Worm (Caenorhabditis elegans) whole organism, mixed stage, embryonic: ENCODE data around the gene nep-26.

Experiments used
- cnd-1 ChIP-seq: fragments of 200-800 bp; sonication (Bioruptor generic); optimal IDR thresholded peaks from 2 replicates; lab custom pipeline; 2018; ENCODE audit warnings: mild to moderate bottlenecking, missing genetic modification characterization, missing compliant biosample characterization
- mls-2 ChIP-seq: sonication (generic microtip); optimal IDR thresholded peaks from 2 replicates; lab custom pipeline; 2016; ENCODE audit warnings: mild to moderate bottlenecking, missing genetic modification characterization, moderate library complexity, missing compliant biosample characterization
- nhr-12 ChIP-seq: fragments of 150-350 bp; optimal IDR thresholded peaks from 2 replicates; lab custom pipeline; 2014; ENCODE audit warnings: missing biosample characterization, missing genetic modification characterization
- nhr-237 ChIP-seq: fragments of 150-350 bp; optimal IDR thresholded peaks from 2 replicates; lab custom pipeline; 2014; ENCODE audit warnings: missing biosample characterization, missing genetic modification characterization
- nhr-28 ChIP-seq: fragments of 150-350 bp; optimal IDR thresholded peaks from 2 replicates; lab custom pipeline; 2014; ENCODE audit warnings: missing biosample characterization, missing genetic modification characterization
- ztf-11 ChIP-seq: fragments of 150-350 bp; optimal IDR thresholded peaks from 2 replicates; lab custom pipeline; 2014; ENCODE audit warnings: missing biosample characterization, missing genetic modification characterization

- no peak for TF ChIP-seq mls-2 (tag; lab: Kevin White, UChicago)
- TF ChIP-seq cnd-1 (tag; lab: Kevin White, UChicago): no peak
- no peak for TF ChIP-seq ztf-11 (tag; lab: Kevin White, UChicago)
- no peak for TF ChIP-seq nhr-28 (tag; lab: Kevin White, UChicago)
- TF ChIP-seq nhr-12 (tag; lab: Kevin White, UChicago): no peak
- TF ChIP-seq nhr-237 (tag; lab: Kevin White, UChicago): no peak
Measured at ce11 chrII:10315252-10315651, 15.3 kb upstream of the nep-26 start, which contains the start of gene idpp-8.
